Worm (Caenorhabditis elegans): ENCODE results near the gene athp-2.

The athp-2 gene

ce11 chrII:4294801-4295200 is 45.2 kb upstream of the athp-2 start, which contains the start of gene rml-4:
TSS of gene rml-4 (plus strand) at chrII:4295101.
- TF ChIP-seq ceh-9 (tag; optimal IDR thresholded peaks at IDR 0.05): no peak
- TF ChIP-seq ceh-22 (tag; optimal IDR thresholded peaks at IDR 0.05): no peak
- TF ChIP-seq nhr-232 (tag; optimal IDR thresholded peaks at IDR 0.05): no peak
- TF ChIP-seq rnt-1 (tag; optimal IDR thresholded peaks at IDR 0.05): no peak
- no peak for TF ChIP-seq C08G9.2 (tag; optimal IDR thresholded peaks at IDR 0.05)
- no peak for TF ChIP-seq ref-2 (tag; optimal IDR thresholded peaks at IDR 0.05)
- TF ChIP-seq ama-1 (optimal IDR thresholded peaks at IDR 0.05): no peak
- no peak for TF ChIP-seq hlh-30 (tag; optimal IDR thresholded peaks at IDR 0.05; ENCODE audit: insufficient read depth)
- no peak for TF ChIP-seq fkh-10 (GFP tag; optimal IDR thresholded peaks at IDR 0.05)
- TF ChIP-seq hlh-6 (tag; optimal IDR thresholded peaks at IDR 0.05): no peak
- no peak for TF ChIP-seq mec-3 (tag; optimal IDR thresholded peaks at IDR 0.05; ENCODE audit: borderline replicate concordance)
- no peak for TF ChIP-seq pag-3 (tag; optimal IDR thresholded peaks at IDR 0.05; ENCODE audit: borderline replicate concordance)
- TF ChIP-seq dmd-4 (tag; optimal IDR thresholded peaks at IDR 0.05; ENCODE audit: borderline replicate concordance): no peak
- no peak for TF ChIP-seq ahr-1 (tag; optimal IDR thresholded peaks at IDR 0.05)
- TF ChIP-seq ttx-3 (tag; optimal IDR thresholded peaks at IDR 0.05): no peak
- no peak for TF ChIP-seq elt-4 (tag; optimal IDR thresholded peaks at IDR 0.05)

- TF ChIP-seq ceh-48 (tag; optimal IDR thresholded peaks at IDR 0.05) (no peak), pat-9 (tag; optimal IDR thresholded peaks at IDR 0.05) (no peak), pag-3 (tag; optimal IDR thresholded peaks at IDR 0.05; ENCODE audit: borderline replicate concordance) (no peak), che-1 (tag; optimal IDR thresholded peaks at IDR 0.05) (no peak), fax-1 (tag; optimal IDR thresholded peaks at IDR 0.05) (no peak), ceh-22 (tag; optimal IDR thresholded peaks at IDR 0.05) (no peak), unc-86 (tag; optimal IDR thresholded peaks at IDR 0.05) (no peak), unc-3 (GFP tag; conservative IDR thresholded peaks at IDR 0.05) (no peak), unc-3 (tag; optimal IDR thresholded peaks at IDR 0.05) (no peak), pha-2 (tag; optimal IDR thresholded peaks at IDR 0.05) (no peak), elt-2 (tag; optimal IDR thresholded peaks at IDR 0.05) (no peak), ceh-24 (tag; optimal IDR thresholded peaks at IDR 0.05) (no peak), hlh-8 (tag; optimal IDR thresholded peaks at IDR 0.05) (no peak), F13H6.1 (tag; optimal IDR thresholded peaks at IDR 0.05) (no peak), npax-4 (tag; optimal IDR thresholded peaks at IDR 0.05) (no peak), lin-11 (tag; optimal IDR thresholded peaks at IDR 0.05) (no peak), ets-4 (tag; optimal IDR thresholded peaks at IDR 0.05) (no peak), nfya-1 (tag; optimal IDR thresholded peaks at IDR 0.05) (no peak), dmd-4 (tag; optimal IDR thresholded peaks at IDR 0.05; ENCODE audit: borderline replicate concordance) (no peak)
Observed at ce11 chrII:4297259-4297658, 42.7 kb upstream of the athp-2 start.

- TF ChIP-seq unc-3 (GFP tag; conservative IDR thresholded peaks at IDR 0.05) (no peak), unc-3 (tag; optimal IDR thresholded peaks at IDR 0.05) (peak; percentile 36), hlh-15 (tag; optimal IDR thresholded peaks at IDR 0.05) (no peak), zip-5 (tag; optimal IDR thresholded peaks at IDR 0.05) (peak; percentile 44), unc-86 (tag; optimal IDR thresholded peaks at IDR 0.05) (no peak), ceh-31 (tag; optimal IDR thresholded peaks at IDR 0.05) (peak; percentile 95), hlh-6 (tag; optimal IDR thresholded peaks at IDR 0.05) (no peak), unc-42 (tag; optimal IDR thresholded peaks at IDR 0.05) (peak; percentile 71), ceh-45 (GFP tag; IDR thresholded peaks at IDR 0.05) (0 out of 2 replicates have a peak, but pooled peaks have one; percentile 36), tbx-2 (tag; optimal IDR thresholded peaks at IDR 0.05) (peak; percentile 86), ama-1 (optimal IDR thresholded peaks at IDR 0.05) (no peak), C08G9.2 (tag; optimal IDR thresholded peaks at IDR 0.05) (peak; percentile 88), tbx-7 (tag; optimal IDR thresholded peaks at IDR 0.05) (peak; percentile 58), fax-1 (tag; optimal IDR thresholded peaks at IDR 0.05) (no peak), ahr-1 (tag; optimal IDR thresholded peaks at IDR 0.05) (peak; percentile 6), hlh-13 (GFP tag; optimal IDR thresholded peaks at IDR 0.05) (no peak), odd-2 (tag; optimal IDR thresholded peaks at IDR 0.05) (no peak), ttx-3 (tag; optimal IDR thresholded peaks at IDR 0.05) (no peak), fkh-6 (tag; optimal IDR thresholded peaks at IDR 0.05) (no peak), ztf-16 (tag; optimal IDR thresholded peaks at IDR 0.05) (peak; percentile 41), rnt-1 (tag; optimal IDR thresholded peaks at IDR 0.05) (peak; percentile 83), ceh-19 (GFP tag; optimal IDR thresholded peaks at IDR 0.05) (no peak), ceh-14 (tag; optimal IDR thresholded peaks at IDR 0.05) (peak; percentile 71), nhr-11 (tag; optimal IDR thresholded peaks at IDR 0.05) (no peak), F13H6.1 (tag; optimal IDR thresholded peaks at IDR 0.05) (peak; percentile 30), hlh-8 (tag; optimal IDR thresholded peaks at IDR 0.05) (peak; percentile 73), sox-4 (tag; optimal IDR thresholded peaks at IDR 0.05) (no peak), ceh-30 (tag; optimal IDR thresholded peaks at IDR 0.05) (no peak), ceh-18 (tag; optimal IDR thresholded peaks at IDR 0.05) (peak; percentile 65)
Observed at ce11 chrII:4299227-4299703, 40.7 kb upstream of the athp-2 start, which contains the start of gene sco-1. TSS of gene sco-1 (plus strand) at chrII:4299653.

All from whole organism, late embryonic.